Fruit fly (Drosophila melanogaster) whole organism, prepupa: Measurements from ENCODE around the gene CG31199.

ENCODE experiments used
- CG11762 ChIP-seq: fragments of 200-800 bp; sonication (Bioruptor generic); optimal IDR thresholded peaks from 3 replicates; lab custom pipeline; 2016; ENCODE audit warnings: missing biosample characterization, missing genetic modification characterization; ENCODE audit not compliant: insufficient read depth
- CG1621 ChIP-seq: fragments of 200-800 bp; sonication (Bioruptor generic); optimal IDR thresholded peaks from 3 replicates; lab custom pipeline; 2018; ENCODE audit warnings: missing biosample characterization, mild to moderate bottlenecking, missing genetic modification characterization
- CG16779 ChIP-seq: fragments of 200-800 bp; sonication (Bioruptor generic); optimal IDR thresholded peaks from 3 replicates; lab custom pipeline; 2017; ENCODE audit warnings: missing biosample characterization, mild to moderate bottlenecking, missing genetic modification characterization
- CG34406 ChIP-seq: fragments of 200-800 bp; sonication (Bioruptor generic); optimal IDR thresholded peaks from 3 replicates; lab custom pipeline; 2016; ENCODE audit warnings: missing biosample characterization, missing genetic modification characterization
- Hr39 ChIP-seq: fragments of 200-800 bp; sonication (Bioruptor generic); optimal IDR thresholded peaks from 2 replicates; lab custom pipeline; 2016; ENCODE audit warnings: missing biosample characterization, missing genetic modification characterization
- Hr4 ChIP-seq: fragments of 200-800 bp; sonication (Bioruptor generic); optimal IDR thresholded peaks from 3 replicates; lab custom pipeline; 2016; ENCODE audit warnings: missing biosample characterization, missing genetic modification characterization
- OdsH ChIP-seq: fragments of 200-800 bp; sonication (Bioruptor generic); optimal IDR thresholded peaks from 3 replicates; lab custom pipeline; 2016; ENCODE audit warnings: missing biosample characterization, missing genetic modification characterization
- lz ChIP-seq: fragments of 200-800 bp; sonication (Bioruptor generic); optimal IDR thresholded peaks from 3 replicates; lab custom pipeline; 2016; ENCODE audit warnings: missing biosample characterization, missing genetic modification characterization

- TF ChIP-seq CG34406 (GFP tag; lab: Kevin White, UChicago) (no peak), CG11762 (GFP tag; lab: Kevin White, UChicago) (no peak), OdsH (GFP tag; lab: Kevin White, UChicago) (no peak), lz (no peak), CG16779 (tag; lab: Kevin White, UChicago) (no peak), Hr39 (GFP tag; lab: Kevin White, UChicago) (no peak), CG1621 (tag; lab: Kevin White, UChicago) (no peak), Hr4 (GFP tag; lab: Kevin White, UChicago) (no peak)
These were observed 47.6 kb upstream of the CG31199 start for dm6 chr3R:20791212-20791789.
